ENCODE assay signal across 2 fruit fly cellular contexts in the genomic region with DNA sequence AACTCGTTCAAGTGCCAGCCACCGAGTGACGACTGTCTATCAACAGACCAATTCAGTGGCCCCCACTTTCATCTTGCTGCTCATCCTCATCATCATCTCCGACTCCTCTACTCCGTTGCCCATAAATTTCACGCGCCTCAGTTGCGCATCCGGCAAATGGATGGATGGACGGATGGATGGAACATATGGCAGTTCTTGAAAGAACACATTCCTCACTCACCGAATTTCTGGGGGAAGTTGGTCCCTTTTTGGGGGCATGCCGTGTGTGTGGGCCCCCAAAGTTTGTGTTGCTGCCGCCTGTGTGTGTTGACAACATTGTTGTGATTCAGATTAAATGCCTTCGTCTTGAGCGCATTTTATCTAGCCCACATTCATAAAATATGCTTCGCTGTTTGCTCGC.
TF ChIP-seq lines count a peak whose summit lies in the region.

No protein-coding gene starts in this region.

- no peak for TF ChIP-seq CTCF in whole organism, embryonic (GFP tag; optimal IDR thresholded peaks at IDR 0.05; lab: Kevin White, UChicago)

TF ChIP-seq in whole organism, embryonic, 481 proteins besides CTCF, POLR2A, EP300 and RAD21:
- TF ChIP-seq tap (tag; optimal IDR thresholded peaks at IDR 0.05; lab: Kevin White, UChicago) (peak; percentile 22), CG11504 (tag; optimal IDR thresholded peaks at IDR 0.05; lab: Kevin White, UChicago) (peak; percentile 50), CG15601 (tag; optimal IDR thresholded peaks at IDR 0.05; lab: Kevin White, UChicago) (peak; percentile 4), BtbVII (GFP tag; optimal IDR thresholded peaks at IDR 0.05; lab: Kevin White, UChicago) (no peak), sens (GFP tag; lab: Kevin White, UChicago) (no peak), ap (GFP tag; IDR thresholded peaks at IDR 0.05; lab: Robert Waterston, UW) (no peak), pfk (GFP tag; optimal IDR thresholded peaks at IDR 0.05; lab: Kevin White, UChicago) (no peak), nau (GFP tag; optimal IDR thresholded peaks at IDR 0.05; lab: Kevin White, UChicago) (peak; percentile 28), Xbp1 (GFP tag; optimal IDR thresholded peaks at IDR 0.05; lab: Kevin White, UChicago) (no peak), CG16863 (GFP tag; optimal IDR thresholded peaks at IDR 0.05; lab: Kevin White, UChicago) (no peak), CG11695 (GFP tag; IDR thresholded peaks at IDR 0.05; lab: Robert Waterston, UW) (no peak), fd64A (GFP tag; optimal IDR thresholded peaks at IDR 0.05; lab: Kevin White, UChicago) (peak; percentile 44), ci (GFP tag; IDR thresholded peaks at IDR 0.05; lab: Robert Waterston, UW) (peak; percentile 42; the same call in 1 of the 3 replicates), twi (tag; optimal IDR thresholded peaks at IDR 0.05; lab: Kevin White, UChicago) (peak; percentile 90), CG8281 (tag; optimal IDR thresholded peaks at IDR 0.05; lab: Kevin White, UChicago) (peak; percentile 89), br (optimal IDR thresholded peaks at IDR 0.05; lab: Kevin White, UChicago) (no peak), ken (GFP tag; IDR thresholded peaks at IDR 0.05; lab: Robert Waterston, UW) (0 out of 3 replicates have a peak, but pooled peaks have one; percentile 36), tgo (GFP tag; IDR thresholded peaks at IDR 0.05; lab: Robert Waterston, UW) (no peak), Ets65A (GFP tag; lab: Kevin White, UChicago) (peak; percentile 10), pnt (GFP tag; optimal IDR thresholded peaks at IDR 0.05; lab: Kevin White, UChicago) (no peak), CG5180 (GFP tag; optimal IDR thresholded peaks at IDR 0.05; lab: Kevin White, UChicago) (peak; percentile 5), slou (GFP tag; optimal IDR thresholded peaks at IDR 0.05; lab: Kevin White, UChicago) (no peak), sd (tag; optimal IDR thresholded peaks at IDR 0.05; lab: Kevin White, UChicago) (peak; percentile 88), pros (GFP tag; optimal IDR thresholded peaks at IDR 0.05; lab: Kevin White, UChicago) (peak; percentile 29), cg (GFP tag; optimal IDR thresholded peaks at IDR 0.05; lab: Kevin White, UChicago) (peak; percentile 21), Med (GFP tag; lab: Kevin White, UChicago) (peak; percentile 24)

TF ChIP-seq in whole organism, prepupa, 60 proteins besides CTCF, POLR2A, EP300 and RAD21:
- TF ChIP-seq Sox14 (GFP tag; optimal IDR thresholded peaks at IDR 0.05; lab: Kevin White, UChicago) = no peak
- peak; percentile 44 for TF ChIP-seq dsx (GFP tag; optimal IDR thresholded peaks at IDR 0.05; lab: Kevin White, UChicago; ENCODE audit: poor library complexity, severe bottlenecking)
